Fruit fly (Drosophila melanogaster): Measurements from ENCODE around the gene Polr3H.

DNA sequence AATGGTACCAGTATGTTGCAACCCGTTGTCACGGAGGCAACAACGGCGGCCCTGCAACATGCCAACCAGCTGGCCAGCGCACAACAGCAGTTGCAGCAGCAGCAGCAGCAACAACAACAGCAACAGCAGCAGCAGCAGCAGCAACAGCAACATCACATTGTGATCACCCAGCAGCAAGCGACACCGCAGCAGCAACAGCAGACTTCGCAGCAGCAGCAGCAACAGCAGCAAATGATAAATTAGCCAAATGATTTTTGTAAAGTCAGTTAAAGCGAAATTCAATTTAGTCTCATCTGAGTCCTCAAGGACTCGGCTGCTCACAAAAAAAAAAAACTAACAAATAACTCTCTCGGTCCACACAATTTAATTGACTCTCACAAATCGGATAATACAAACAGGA is 44.3 kb upstream of the Polr3H start:
- TF ChIP-seq Hr78 (GFP tag; optimal IDR thresholded peaks at IDR 0.05) = no peak
- TF ChIP-seq sv (GFP tag; optimal IDR thresholded peaks at IDR 0.05) = no peak
- TF ChIP-seq Myc (optimal IDR thresholded peaks at IDR 0.05) = no peak
- no peak for TF ChIP-seq rgr (GFP tag; optimal IDR thresholded peaks at IDR 0.05)
- TF ChIP-seq Abd-B (GFP tag; optimal IDR thresholded peaks at IDR 0.05) = no peak
- TF ChIP-seq br (GFP tag; optimal IDR thresholded peaks at IDR 0.05) = no peak
- no peak for TF ChIP-seq tai (GFP tag; optimal IDR thresholded peaks at IDR 0.05)
